Fruit fly (Drosophila melanogaster) whole organism, embryonic: ENCODE results near the gene U2af50.

Source experiments
- Atf-2 ChIP-seq: fragments of 200-800 bp; sonication (Bioruptor generic); optimal IDR thresholded peaks from 2 replicates; lab custom pipeline; 2016; ENCODE audit warnings: missing biosample characterization, missing genetic modification characterization
- CG10209 ChIP-seq: fragments of 200-800 bp; sonication (Bioruptor generic); optimal IDR thresholded peaks from 3 replicates; lab custom pipeline; 2017; ENCODE audit warnings: missing biosample characterization, mild to moderate bottlenecking, missing genetic modification characterization, missing genetic modification reagents
- CG12299 ChIP-seq: fragments of 200-800 bp; sonication (Bioruptor generic); optimal IDR thresholded peaks from 2 replicates; lab custom pipeline; 2018; ENCODE audit warnings: missing biosample characterization, mild to moderate bottlenecking, missing genetic modification characterization
- CG13624 ChIP-seq: fragments of 200-800 bp; sonication (Bioruptor generic); optimal IDR thresholded peaks from 2 replicates; lab custom pipeline; 2016; ENCODE audit warnings: missing biosample characterization, missing genetic modification characterization
- CG14710 ChIP-seq: fragments of 200-800 bp; sonication (Bioruptor generic); optimal IDR thresholded peaks from 3 replicates; lab custom pipeline; 2019; ENCODE audit warnings: missing biosample characterization, mild to moderate bottlenecking, missing genetic modification characterization, moderate library complexity
- CG1602 ChIP-seq: fragments of 200-800 bp; sonication (Bioruptor generic); optimal IDR thresholded peaks from 3 replicates; lab custom pipeline; 2016; ENCODE audit warnings: missing biosample characterization, missing genetic modification characterization
- CG17359 ChIP-seq: fragments of 200-800 bp; sonication (Bioruptor generic); optimal IDR thresholded peaks from 3 replicates; lab custom pipeline; 2018; ENCODE audit warnings: missing biosample characterization, mild to moderate bottlenecking, missing genetic modification characterization, moderate library complexity
- CG18599 ChIP-seq: fragments of 200-800 bp; sonication (Bioruptor generic); optimal IDR thresholded peaks from 3 replicates; lab custom pipeline; 2017; ENCODE audit warnings: missing biosample characterization, missing genetic modification characterization, mild to moderate bottlenecking, moderate library complexity, missing genetic modification reagents
- CG3407 ChIP-seq: fragments of 200-800 bp; sonication (Bioruptor generic); optimal IDR thresholded peaks from 2 replicates; lab custom pipeline; 2018; ENCODE audit warnings: missing biosample characterization, mild to moderate bottlenecking, missing genetic modification characterization
- CG4617 ChIP-seq: fragments of 200-800 bp; sonication (Bioruptor generic); optimal IDR thresholded peaks from 3 replicates; lab custom pipeline; 2016; ENCODE audit warnings: missing biosample characterization, missing genetic modification characterization, borderline replicate concordance
- CG4707 ChIP-seq: fragments of 200-800 bp; sonication (Bioruptor generic); optimal IDR thresholded peaks from 2 replicates; lab custom pipeline; 2018; ENCODE audit warnings: missing biosample characterization, mild to moderate bottlenecking, missing genetic modification characterization, moderate library complexity
- CG5953 ChIP-seq: fragments of 200-800 bp; sonication (Bioruptor generic); IDR thresholded peaks from 2 replicates; pipeline ENCODE4 v1.3.6; 2022; ENCODE audit warnings: missing biosample characterization, missing genetic modification characterization
- CG6654 ChIP-seq: fragments of 200-800 bp; sonication (Bioruptor generic); optimal IDR thresholded peaks from 2 replicates; lab custom pipeline; 2017; ENCODE audit warnings: missing biosample characterization, mild to moderate bottlenecking, missing genetic modification characterization
- CG6683 ChIP-seq: fragments of 200-800 bp; sonication (Bioruptor generic); optimal IDR thresholded peaks from 2 replicates; lab custom pipeline; 2017; ENCODE audit warnings: missing biosample characterization, mild to moderate bottlenecking, missing genetic modification characterization, missing genetic modification reagents
- CG6765 ChIP-seq: fragments of 200-800 bp; sonication (Bioruptor generic); optimal IDR thresholded peaks from 3 replicates; lab custom pipeline; 2017; ENCODE audit warnings: missing biosample characterization, mild to moderate bottlenecking, missing genetic modification characterization
- CG7271 ChIP-seq: fragments of 200-800 bp; sonication (Bioruptor generic); optimal IDR thresholded peaks from 2 replicates; lab custom pipeline; 2018; ENCODE audit warnings: missing biosample characterization, mild to moderate bottlenecking, missing genetic modification characterization, moderate library complexity
- CG7745 ChIP-seq: fragments of 200-800 bp; sonication (Bioruptor generic); optimal IDR thresholded peaks from 2 replicates; lab custom pipeline; 2018; ENCODE audit warnings: missing biosample characterization, mild to moderate bottlenecking, missing genetic modification characterization, moderate library complexity
- CG7928 ChIP-seq: fragments of 200-800 bp; sonication (Bioruptor generic); optimal IDR thresholded peaks from 2 replicates; lab custom pipeline; 2017; ENCODE audit warnings: missing biosample characterization, mild to moderate bottlenecking, missing genetic modification characterization
- Deaf1 ChIP-seq: fragments of 200-800 bp; optimal IDR thresholded peaks from 3 replicates; lab custom pipeline; 2019; ENCODE audit warnings: missing biosample characterization, mild to moderate bottlenecking, missing genetic modification characterization, moderate library complexity
- H2.0 ChIP-seq: fragments of 200-800 bp; sonication (Bioruptor generic); IDR thresholded peaks from 2 replicates; pipeline ENCODE4 v1.3.6; 2022; ENCODE audit warnings: missing biosample characterization, missing genetic modification characterization
- Hmr ChIP-seq: fragments of 200-800 bp; sonication (Bioruptor generic); optimal IDR thresholded peaks from 3 replicates; lab custom pipeline; 2017; ENCODE audit warnings: mild to moderate bottlenecking, missing biosample characterization, missing genetic modification reagents, missing genetic modification characterization
- Jarid2 ChIP-seq: fragments of 200-800 bp; sonication (Bioruptor generic); optimal IDR thresholded peaks from 3 replicates; lab custom pipeline; 2017; ENCODE audit warnings: mild to moderate bottlenecking, missing biosample characterization, missing genetic modification reagents, missing genetic modification characterization
- Mad ChIP-seq: fragments of 200-800 bp; sonication (Bioruptor generic); optimal IDR thresholded peaks from 2 replicates; lab custom pipeline; 2016; ENCODE audit warnings: missing biosample characterization, missing genetic modification characterization
- Oaz ChIP-seq: fragments of 200-800 bp; sonication (Bioruptor generic); IDR thresholded peaks from 2 replicates; pipeline ENCODE4 v1.3.6; 2022; ENCODE audit warnings: missing biosample characterization, missing genetic modification characterization
- Pdp1 ChIP-seq, 2 experiments: fragments of 200-800 bp; sonication (Bioruptor generic); optimal IDR thresholded peaks; 3 replicates each; lab custom pipeline; 2016; ENCODE audit warnings: missing biosample characterization in 2 of 2, missing genetic modification characterization in 2 of 2, mild to moderate bottlenecking in 1 of 2, moderate library complexity in 1 of 2
- Sry-δ ChIP-seq: fragments of 200-800 bp; sonication (Bioruptor generic); optimal IDR thresholded peaks from 2 replicates; lab custom pipeline; 2016; ENCODE audit warnings: missing biosample characterization, missing genetic modification characterization
- al ChIP-seq: fragments of 200-800 bp; sonication (Bioruptor generic); IDR thresholded peaks from 2 replicates; pipeline ENCODE4 v1.3.6; 2022; ENCODE audit warnings: missing biosample characterization, missing genetic modification characterization
- aop ChIP-seq: fragments of 200-800 bp; sonication (Bioruptor generic); IDR thresholded peaks from 2 replicates; pipeline ENCODE4 v1.3.6; 2022; ENCODE audit warnings: missing biosample characterization, missing genetic modification characterization
- ap ChIP-seq: fragments of 200-800 bp; sonication (Bioruptor generic); IDR thresholded peaks from 2 replicates; pipeline ENCODE4 v1.3.6; 2022; ENCODE audit warnings: missing biosample characterization, missing genetic modification characterization
- ash1 ChIP-seq: fragments of 200-800 bp; sonication (Bioruptor generic); optimal IDR thresholded peaks from 2 replicates; lab custom pipeline; 2018; ENCODE audit warnings: missing biosample characterization, mild to moderate bottlenecking, missing genetic modification characterization
- az2 ChIP-seq: fragments of 200-800 bp; sonication (Bioruptor generic); optimal IDR thresholded peaks from 3 replicates; lab custom pipeline; 2016; ENCODE audit warnings: missing biosample characterization, missing genetic modification characterization
- br ChIP-seq: fragments of >200 bp; optimal IDR thresholded peaks from 2 replicates; lab custom pipeline; 2017
- cas ChIP-seq: fragments of 200-800 bp; sonication (Bioruptor generic); IDR thresholded peaks from 2 replicates; pipeline ENCODE4 v1.3.6; 2022; ENCODE audit warnings: missing biosample characterization, missing genetic modification characterization
- croc ChIP-seq: fragments of 200-800 bp; sonication (Bioruptor generic); conservative IDR thresholded peaks from 3 replicates; pipeline ENCODE4 v1.3.6; 2022; ENCODE audit warnings: missing biosample characterization, missing genetic modification characterization
- dan ChIP-seq: fragments of 200-800 bp; sonication (Bioruptor generic); IDR thresholded peaks from 2 replicates; pipeline ENCODE4 v1.3.6; 2022; ENCODE audit warnings: missing biosample characterization, missing genetic modification characterization
- dmrt99B ChIP-seq: fragments of 200-800 bp; sonication (Bioruptor generic); optimal IDR thresholded peaks from 2 replicates; lab custom pipeline; 2018; ENCODE audit warnings: missing biosample characterization, mild to moderate bottlenecking, missing genetic modification characterization, moderate library complexity
- eyg ChIP-seq: fragments of 200-800 bp; sonication (Bioruptor generic); optimal IDR thresholded peaks from 3 replicates; lab custom pipeline; 2016; ENCODE audit warnings: missing biosample characterization, missing genetic modification characterization
- gsb-n ChIP-seq: fragments of 200-800 bp; sonication (Bioruptor generic); optimal IDR thresholded peaks from 3 replicates; lab custom pipeline; 2018; ENCODE audit warnings: missing biosample characterization, mild to moderate bottlenecking, missing genetic modification characterization
- hth ChIP-seq: fragments of >200 bp; optimal IDR thresholded peaks from 2 replicates; lab custom pipeline; 2017; ENCODE audit warnings: inconsistent platforms
- kni ChIP-seq: fragments of 200-800 bp; sonication (Bioruptor generic); optimal IDR thresholded peaks from 3 replicates; lab custom pipeline; 2017; ENCODE audit warnings: mild to moderate bottlenecking, missing biosample characterization, missing genetic modification reagents, missing genetic modification characterization
- odd ChIP-seq: fragments of 200-800 bp; sonication (Bioruptor generic); optimal IDR thresholded peaks from 2 replicates; lab custom pipeline; 2017; ENCODE audit warnings: missing biosample characterization, mild to moderate bottlenecking, missing genetic modification characterization
- pb ChIP-seq: fragments of 200-800 bp; sonication (Bioruptor generic); optimal IDR thresholded peaks from 3 replicates; lab custom pipeline; 2016; ENCODE audit warnings: missing biosample characterization, missing genetic modification characterization
- pfk ChIP-seq: fragments of 200-800 bp; sonication (Bioruptor generic); optimal IDR thresholded peaks from 2 replicates; lab custom pipeline; 2018; ENCODE audit warnings: missing biosample characterization, mild to moderate bottlenecking, missing genetic modification characterization, moderate library complexity
- row ChIP-seq: fragments of 200-800 bp; sonication (Bioruptor generic); IDR thresholded peaks from 3 replicates; pipeline ENCODE4 v1.3.6; 2022; ENCODE audit warnings: missing biosample characterization, missing genetic modification characterization
- sens-2 ChIP-seq: fragments of 200-800 bp; sonication (Bioruptor generic); IDR thresholded peaks from 2 replicates; pipeline ENCODE4 v1.3.6; 2022; ENCODE audit warnings: missing biosample characterization, missing genetic modification characterization
- sisA ChIP-seq: fragments of 200-800 bp; sonication (Bioruptor generic); IDR thresholded peaks from 2 replicates; pipeline ENCODE4 v1.3.6; 2022; ENCODE audit warnings: missing biosample characterization, missing genetic modification characterization
- sug ChIP-seq: fragments of 200-800 bp; optimal IDR thresholded peaks from 2 replicates; lab custom pipeline; 2019; ENCODE audit warnings: missing biosample characterization, mild to moderate bottlenecking, missing genetic modification characterization, moderate library complexity
- tup ChIP-seq: fragments of 200-800 bp; sonication (Bioruptor generic); optimal IDR thresholded peaks from 2 replicates; lab custom pipeline; 2016; ENCODE audit warnings: missing biosample characterization, mild to moderate bottlenecking, missing genetic modification characterization, moderate library complexity
- z ChIP-seq: fragments of 200-800 bp; sonication (Bioruptor generic); IDR thresholded peaks from 3 replicates; pipeline ENCODE4 v1.3.6; 2022; ENCODE audit warnings: missing biosample characterization, missing genetic modification characterization
- zen2 ChIP-seq: fragments of 200-800 bp; sonication (Bioruptor generic); IDR thresholded peaks from 3 replicates; pipeline ENCODE4 v1.3.6; 2022; ENCODE audit warnings: missing biosample characterization, missing genetic modification characterization; ENCODE audit not compliant: partially characterized antibody

The U2af50 gene

dm6 chrX:16358670-16359320, at the start of gene U2af50, which contains the start of gene PIG-Q (continued):
- TF ChIP-seq CG6683 (GFP tag; lab: Kevin White, UChicago) (peak; percentile 74), cas (GFP tag; lab: Robert Waterston, UW) (peak; percentile 74; the same call in 1 of the 2 replicates), CG4707 (GFP tag; lab: Kevin White, UChicago) (peak; percentile 71), Deaf1 (tag; lab: Kevin White, UChicago) (peak; percentile 78), CG6765 (peak; percentile 83), Sry-δ (GFP tag; lab: Kevin White, UChicago) (peak; percentile 28), eyg (GFP tag; lab: Kevin White, UChicago) (peak; percentile 16), CG5953 (GFP tag; lab: Robert Waterston, UW) (peak; percentile 68), sens-2 (GFP tag; lab: Robert Waterston, UW) (no peak; the same call in 1 of the 2 replicates), az2 (GFP tag; lab: Kevin White, UChicago) (peak; percentile 92), croc (peak; percentile 90), CG6654 (GFP tag; lab: Kevin White, UChicago) (peak; percentile 79), CG10209 (GFP tag; lab: Kevin White, UChicago) (peak; percentile 93), al (GFP tag; lab: Robert Waterston, UW) (peak; percentile 91; the same call in 1 of the 2 replicates), Mad (GFP tag; lab: Kevin White, UChicago) (peak; percentile 76), CG18599 (GFP tag; lab: Kevin White, UChicago) (peak; percentile 92), br (lab: Kevin White, UChicago) (no peak), zen2 (no peak), gsb-n (tag; lab: Kevin White, UChicago) (no peak), ash1 (GFP tag; lab: Kevin White, UChicago) (no peak), CG7928 (peak; percentile 68), kni (no peak), CG12299 (peak; percentile 87), CG13624 (peak; percentile 43), pb (GFP tag; lab: Kevin White, UChicago) (no peak), Jarid2 (no peak), hth (no peak), CG7271 (tag; lab: Kevin White, UChicago) (peak; percentile 84), CG17359 (tag; lab: Kevin White, UChicago) (peak; percentile 93), CG3407 (GFP tag; lab: Kevin White, UChicago) (peak; percentile 81), sug (tag; lab: Kevin White, UChicago) (peak; percentile 91), CG14710 (tag; lab: Kevin White, UChicago) (peak; percentile 97), H2.0 (GFP tag; lab: Robert Waterston, UW) (peak; percentile 90), row (GFP tag; lab: Robert Waterston, UW) (peak; percentile 98), CG4617 (peak; percentile 62), odd (GFP tag; lab: Kevin White, UChicago) (peak; percentile 83), CG1602 (GFP tag; lab: Kevin White, UChicago) (peak; percentile 90), Pdp1 (GFP tag; optimal IDR thresholded peaks at IDR 0.05; lab: Kevin White, UChicago) (peak; percentile 52 to 53), Oaz (GFP tag; lab: Robert Waterston, UW) (no peak; the same call in 1 of the 2 replicates), tup (peak; percentile 9), ap (GFP tag; lab: Robert Waterston, UW) (peak; percentile 87; the same call in 1 of the 2 replicates), sisA (peak; percentile 93; the same call in 1 of the 2 replicates), Hmr (GFP tag; lab: Kevin White, UChicago) (no peak), Atf-2 (GFP tag; lab: Kevin White, UChicago) (peak; percentile 41), aop (no peak), dmrt99B (peak; percentile 93), z (GFP tag; lab: Robert Waterston, UW) (no peak), CG7745 (tag; lab: Kevin White, UChicago) (peak; percentile 13), pfk (GFP tag; lab: Kevin White, UChicago) (peak; percentile 97), dan (GFP tag; lab: Robert Waterston, UW) (no peak)
